Worm (Caenorhabditis elegans) whole organism, young adult: ENCODE measurements around the gene epg-3.

Experiments used
- D2030.7 ChIP-seq: fragments of 200-800 bp; sonication (Bioruptor generic); IDR thresholded peaks from 2 replicates; pipeline ENCODE4 v1.3.6; 2022; ENCODE audit warnings: missing genetic modification reagents, missing genetic modification characterization, missing compliant biosample characterization
- F10E7.11 ChIP-seq: sonication (generic microtip); optimal IDR thresholded peaks from 2 replicates; lab custom pipeline; 2017; ENCODE audit warnings: mild to moderate bottlenecking, missing genetic modification characterization, moderate library complexity, missing compliant biosample characterization
- F23B12.7 ChIP-seq: sonication (generic microtip); optimal IDR thresholded peaks from 2 replicates; lab custom pipeline; 2017; ENCODE audit warnings: missing genetic modification characterization, mild to moderate bottlenecking, missing compliant biosample characterization, antibody characterized with exemption, moderate library complexity; ENCODE audit not compliant: insufficient read depth
- akir-1 ChIP-seq: fragments of 200-800 bp; sonication (Bioruptor generic); optimal IDR thresholded peaks from 2 replicates; lab custom pipeline; 2018; ENCODE audit warnings: mild to moderate bottlenecking, missing genetic modification characterization, moderate library complexity, missing compliant biosample characterization
- hlh-26 ChIP-seq: fragments of 200-800 bp; sonication (Bioruptor generic); conservative IDR thresholded peaks from 2 replicates; pipeline ENCODE4 v1.3.6; 2022; ENCODE audit warnings: missing genetic modification reagents, missing genetic modification characterization, missing compliant biosample characterization
- let-526 ChIP-seq: fragments of 200-800 bp; sonication (Bioruptor generic); IDR thresholded peaks from 2 replicates; pipeline ENCODE4 v1.3.6; 2022; ENCODE audit warnings: missing genetic modification reagents, missing genetic modification characterization, missing compliant biosample characterization
- let-607 ChIP-seq, 2 experiments: fragments of 200-800 bp in 1 of 2; sonication (Bioruptor generic) in 1 of 2; sonication (generic microtip) in 1 of 2; optimal IDR thresholded peaks; 2 replicates each; lab custom pipeline; 2016 to 2018; ENCODE audit warnings: mild to moderate bottlenecking in 2 of 2, missing compliant biosample characterization in 2 of 2, missing genetic modification characterization in 2 of 2, moderate library complexity in 2 of 2, missing genotype in 1 of 2
- lin-35 ChIP-seq, 3 experiments: fragments of 150-350 bp in 2 of 3; sonication (generic microtip) in 1 of 3; optimal IDR thresholded peaks; 2 replicates each; lab custom pipeline; 2014 to 2018; ENCODE audit warnings: missing biosample characterization in 3 of 3, missing genetic modification characterization in 3 of 3, missing genetic modification reagents in 3 of 3
- madf-3 ChIP-seq: fragments of 200-800 bp; sonication (Bioruptor generic); IDR thresholded peaks from 2 replicates; pipeline ENCODE4 v1.3.6; 2022; ENCODE audit warnings: missing genetic modification reagents, missing genetic modification characterization, missing compliant biosample characterization
- nfya-1 ChIP-seq: sonication (generic microtip); optimal IDR thresholded peaks from 2 replicates; lab custom pipeline; 2017; ENCODE audit warnings: antibody characterized with exemption, missing compliant biosample characterization, missing genetic modification characterization, borderline replicate concordance; ENCODE audit not compliant: insufficient read depth
- pha-4 ChIP-seq: fragments of 150-350 bp; sonication (generic microtip); optimal IDR thresholded peaks from 2 replicates; lab custom pipeline; 2014; ENCODE audit warnings: missing biosample characterization, missing genetic modification reagents, missing genetic modification characterization
- unc-130 ChIP-seq: sonication (generic microtip); optimal IDR thresholded peaks from 2 replicates; lab custom pipeline; 2016; ENCODE audit warnings: missing genetic modification reagents, missing genetic modification characterization, missing compliant biosample characterization

- TF ChIP-seq akir-1 (GFP tag; lab: Kevin White, UChicago) (no peak), D2030.7 (no peak), F23B12.7 (tag; lab: Kevin White, UChicago) (no peak), pha-4 (tag; lab: Kevin White, UChicago) (no peak), let-526 (GFP tag; lab: Robert Waterston, UW) (no peak), unc-130 (GFP tag; lab: Kevin White, UChicago) (no peak), madf-3 (GFP tag; lab: Robert Waterston, UW) (no peak), let-607 (tag; optimal IDR thresholded peaks at IDR 0.05; lab: Kevin White, UChicago) (no peak), F10E7.11 (tag; lab: Kevin White, UChicago) (no peak), lin-35 (GFP tag; optimal IDR thresholded peaks at IDR 0.05; lab: Kevin White, UChicago) (no peak), hlh-26 (no peak), nfya-1 (tag; lab: Kevin White, UChicago) (no peak)
Observed at ce11 chrIII:12980770-12981169, 46.3 kb downstream of the epg-3 start, which contains the start of gene ZK1010.4.
